Fruit fly (Drosophila melanogaster) whole organism: Measurements from ENCODE around the gene RhoGAP16F.

Experiments
- CG8478 ChIP-seq: fragments of >200 bp; optimal IDR thresholded peaks from 2 replicates; lab custom pipeline; 2018; ENCODE audit warnings: inconsistent platforms
- Dll ChIP-seq: fragments of >200 bp; optimal IDR thresholded peaks from 2 replicates; lab custom pipeline; 2017
- EcR ChIP-seq, 2 experiments: fragments of >200 bp; optimal IDR thresholded peaks; 2 replicates each; lab custom pipeline; 2017; ENCODE audit warnings: missing biosample characterization in 2 of 2, missing genetic modification characterization in 2 of 2, missing genetic modification reagents in 2 of 2
- pan ChIP-seq: fragments of >200 bp; optimal IDR thresholded peaks from 2 replicates; lab custom pipeline; 2017
- psq ChIP-seq: fragments of >200 bp; optimal IDR thresholded peaks from 2 replicates; lab custom pipeline; 2017
- usp ChIP-seq: fragments of >200 bp; optimal IDR thresholded peaks from 2 replicates; lab custom pipeline; 2017; ENCODE audit warnings: missing biosample characterization, missing genetic modification characterization, mixed read lengths

RhoGAP16F gene

DNA sequence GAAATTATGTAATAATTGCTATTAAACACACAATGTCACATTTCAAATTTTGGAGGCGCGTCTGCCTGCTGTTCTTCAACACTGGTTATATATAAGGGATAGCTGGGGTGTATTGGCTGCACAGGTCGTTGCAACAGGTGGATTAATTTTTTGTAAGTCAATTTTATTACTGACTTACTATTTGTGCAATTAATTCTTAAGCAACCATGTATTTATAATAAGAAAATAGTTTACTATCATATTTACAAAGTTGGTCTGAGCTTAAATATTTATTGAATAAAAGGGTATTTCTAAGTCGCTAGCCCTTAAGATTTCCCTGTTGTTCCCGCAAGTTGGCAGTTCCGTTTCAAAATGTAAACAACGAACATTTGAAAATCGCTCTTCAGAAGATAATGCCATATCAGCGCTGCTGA lies at the start of gene RhoGAP16F:
Gene RhoGAP16F (plus strand): TSS at position 336 of the 413 bp plus-strand sequence.
- no peak for TF ChIP-seq usp (GFP tag; lab: Kevin White, UChicago)
- TF ChIP-seq pan (lab: Kevin White, UChicago): peak; percentile 95

DNA sequence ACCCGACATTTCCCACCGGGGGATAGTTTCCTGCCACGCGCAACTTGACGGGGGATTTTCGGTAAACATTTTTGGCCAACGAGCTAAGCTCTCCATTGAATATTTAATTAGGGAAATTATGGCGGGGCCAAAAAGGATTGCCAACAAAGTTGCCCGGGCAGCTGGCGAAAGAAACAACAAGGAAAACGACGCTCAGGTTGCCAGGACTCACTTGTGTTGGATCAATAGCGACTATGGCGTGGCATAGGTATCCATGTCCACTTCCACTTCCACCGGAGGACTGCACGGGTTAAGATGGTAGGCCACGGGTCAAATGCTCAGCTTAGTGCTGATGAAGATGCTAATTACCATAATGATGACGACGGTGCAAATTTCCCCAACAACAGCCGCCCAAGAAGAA lies 49.3 kb upstream of the RhoGAP16F start, which contains the start of gene CG15373:
Gene CG15373 (plus strand): TSS at position 301 of the 400 bp plus-strand sequence.
- TF ChIP-seq Dll (no peak), usp (GFP tag; lab: Kevin White, UChicago) (no peak), psq (no peak), CG8478 (lab: Kevin White, UChicago) (no peak)

- no peak for TF ChIP-seq Dll
- TF ChIP-seq usp (GFP tag; lab: Kevin White, UChicago): no peak
- TF ChIP-seq psq: no peak
Observed at dm6 chrX:18052135-18052534, 40.8 kb upstream of the RhoGAP16F start.

DNA sequence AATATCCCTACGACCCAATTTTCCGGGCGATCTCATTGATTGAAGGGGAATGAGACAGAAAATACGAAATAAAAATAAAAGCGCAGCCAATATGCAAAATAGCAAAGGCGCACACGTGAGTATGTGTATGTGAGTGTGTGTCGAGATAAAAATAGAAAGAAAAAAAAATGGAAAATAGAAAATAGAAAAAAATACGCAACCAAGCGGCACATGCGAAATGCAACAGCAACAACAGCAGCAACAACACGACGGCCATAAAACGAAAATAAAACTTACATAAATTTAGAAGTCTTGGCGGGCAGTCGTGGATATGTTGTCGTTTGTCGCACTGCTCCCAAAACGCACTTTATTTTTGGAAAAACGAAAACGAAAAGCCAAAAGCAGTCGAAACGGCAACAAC lies 35.7 kb upstream of the RhoGAP16F start:
- TF ChIP-seq CG8478 (lab: Kevin White, UChicago) (no peak), Dll (no peak), usp (GFP tag; lab: Kevin White, UChicago) (no peak), pan (lab: Kevin White, UChicago) (no peak), psq (no peak), EcR (GFP tag; optimal IDR thresholded peaks at IDR 0.05; lab: Kevin White, UChicago) (no peak)

DNA sequence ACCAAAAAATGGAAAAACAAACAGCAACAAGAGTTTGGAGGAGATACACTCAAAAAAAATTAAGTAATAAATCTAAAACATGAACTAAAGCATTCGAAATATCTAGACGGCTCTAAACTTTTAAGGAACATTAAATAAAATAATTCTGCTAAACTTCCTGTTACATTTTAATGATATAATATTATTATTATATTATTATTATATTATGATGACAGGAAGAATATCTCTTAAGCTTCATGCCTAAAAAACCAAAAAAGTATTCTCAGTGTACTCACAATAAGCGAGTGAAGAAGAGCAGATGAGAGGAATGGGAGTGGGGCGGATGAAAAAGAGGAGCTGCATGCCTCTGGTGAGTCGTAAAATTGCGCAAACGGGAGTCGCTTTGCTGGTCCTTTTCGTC lies 34.8 kb upstream of the RhoGAP16F start:
- TF ChIP-seq CG8478 (lab: Kevin White, UChicago) (no peak), pan (lab: Kevin White, UChicago) (no peak), EcR (GFP tag; optimal IDR thresholded peaks at IDR 0.05; lab: Kevin White, UChicago) (no peak), psq (no peak), Dll (no peak), usp (GFP tag; lab: Kevin White, UChicago) (no peak)

DNA sequence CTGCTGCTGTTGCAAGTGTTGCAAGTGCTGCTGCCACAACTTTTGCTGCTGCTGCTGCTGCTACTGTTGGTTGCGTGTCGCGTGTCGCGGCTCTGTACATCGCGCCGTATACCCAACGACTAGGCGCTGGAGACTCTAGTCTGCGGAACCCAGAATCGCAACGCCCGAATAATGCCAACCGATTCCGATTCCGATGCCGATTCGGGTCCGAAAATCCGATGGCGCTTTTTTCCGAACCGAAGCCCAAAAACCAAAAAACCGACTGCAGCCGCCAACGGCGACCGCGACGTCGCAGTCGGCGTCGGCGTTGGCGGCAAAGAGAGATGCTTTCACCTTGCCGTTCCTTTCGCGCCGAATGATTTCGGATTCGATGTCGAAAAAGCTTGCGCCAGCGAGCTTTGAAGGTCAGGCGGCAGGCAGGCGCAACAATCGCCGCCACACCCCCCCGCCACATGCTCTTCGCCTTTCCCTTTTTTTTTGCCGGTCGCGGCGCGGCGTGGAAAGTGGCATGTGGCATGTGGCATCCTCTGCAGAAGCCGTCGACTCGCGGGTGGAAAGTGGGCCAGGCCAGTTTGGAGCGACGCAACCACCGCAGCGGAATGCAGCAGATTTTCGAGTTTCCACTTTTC lies 29.7 kb upstream of the RhoGAP16F start, which contains the start of gene Sh:
Gene Sh (minus strand): TSS at position 104 of the 629 bp plus-strand sequence.
- TF ChIP-seq psq (no peak), EcR (GFP tag; optimal IDR thresholded peaks at IDR 0.05; lab: Kevin White, UChicago) (no peak), usp (GFP tag; lab: Kevin White, UChicago) (no peak), pan (lab: Kevin White, UChicago) (no peak), Dll (no peak), CG8478 (lab: Kevin White, UChicago) (no peak)

dm6 chrX:18064183-18064582 lies 28.8 kb upstream of the RhoGAP16F start, which contains the start of gene Dhc16F:
Dhc16F (plus strand) TSS chrX:18064483.
- no peak for TF ChIP-seq Dll
- no peak for TF ChIP-seq CG8478 (lab: Kevin White, UChicago)
- no peak for TF ChIP-seq psq
- no peak for TF ChIP-seq pan (lab: Kevin White, UChicago)
- TF ChIP-seq usp (GFP tag; lab: Kevin White, UChicago): no peak
- TF ChIP-seq EcR (GFP tag; optimal IDR thresholded peaks at IDR 0.05; lab: Kevin White, UChicago): no peak

DNA sequence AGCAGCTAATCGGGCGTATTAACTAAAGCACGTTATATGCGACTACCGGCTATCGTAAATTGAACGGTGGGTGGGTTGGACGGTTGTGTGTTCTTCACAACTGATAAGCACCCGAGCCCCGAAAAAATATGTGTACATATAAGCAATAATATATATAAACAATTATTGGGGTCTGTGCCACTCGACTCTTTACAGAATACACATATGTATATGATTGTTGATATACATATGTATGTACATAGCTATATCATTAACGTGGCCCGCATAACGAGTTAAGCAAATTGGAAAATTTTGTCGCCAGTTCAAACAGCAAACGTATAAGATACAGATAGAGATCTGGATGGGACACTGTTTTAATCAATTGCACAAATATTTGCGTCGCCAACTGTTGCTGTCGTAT lies 10.3 kb upstream of the RhoGAP16F start:
- TF ChIP-seq EcR (GFP tag; optimal IDR thresholded peaks at IDR 0.05; lab: Kevin White, UChicago) (no peak), Dll (no peak), psq (no peak), CG8478 (lab: Kevin White, UChicago) (no peak)

- TF ChIP-seq pan (lab: Kevin White, UChicago) (no peak), usp (GFP tag; lab: Kevin White, UChicago) (no peak), EcR (GFP tag; optimal IDR thresholded peaks at IDR 0.05; lab: Kevin White, UChicago) (no peak), CG8478 (lab: Kevin White, UChicago) (no peak), psq (no peak), Dll (no peak)
Observed at dm6 chrX:18083528-18084365, 9.2 kb upstream of the RhoGAP16F start.

- no peak for TF ChIP-seq psq
- TF ChIP-seq EcR (GFP tag; optimal IDR thresholded peaks at IDR 0.05; lab: Kevin White, UChicago): no peak
- TF ChIP-seq pan (lab: Kevin White, UChicago): no peak
- no peak for TF ChIP-seq CG8478 (lab: Kevin White, UChicago)
- no peak for TF ChIP-seq Dll
- TF ChIP-seq usp (GFP tag; lab: Kevin White, UChicago): no peak
Observed at dm6 chrX:18084614-18085469, 8.1 kb upstream of the RhoGAP16F start.

DNA sequence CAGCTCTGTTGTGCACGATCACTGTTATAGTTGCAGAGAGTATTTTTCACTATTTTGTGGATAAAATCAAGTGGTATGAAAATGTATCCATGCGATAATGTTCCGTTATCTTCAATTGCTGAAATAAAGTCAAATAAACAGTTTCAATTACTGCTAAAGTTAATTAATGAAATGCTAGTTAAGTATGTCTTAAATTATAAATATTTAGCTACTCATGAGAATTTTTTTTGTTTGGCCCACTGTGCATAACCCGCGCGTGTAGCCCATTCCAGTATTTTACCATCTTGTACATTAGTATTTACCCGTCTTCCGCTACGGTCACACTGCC lies 7.5 kb upstream of the RhoGAP16F start, which contains the start of gene Ada3:
Gene Ada3 (plus strand): TSS at position 292 of the 328 bp plus-strand sequence.
- TF ChIP-seq psq (no peak), CG8478 (lab: Kevin White, UChicago) (no peak)

DNA sequence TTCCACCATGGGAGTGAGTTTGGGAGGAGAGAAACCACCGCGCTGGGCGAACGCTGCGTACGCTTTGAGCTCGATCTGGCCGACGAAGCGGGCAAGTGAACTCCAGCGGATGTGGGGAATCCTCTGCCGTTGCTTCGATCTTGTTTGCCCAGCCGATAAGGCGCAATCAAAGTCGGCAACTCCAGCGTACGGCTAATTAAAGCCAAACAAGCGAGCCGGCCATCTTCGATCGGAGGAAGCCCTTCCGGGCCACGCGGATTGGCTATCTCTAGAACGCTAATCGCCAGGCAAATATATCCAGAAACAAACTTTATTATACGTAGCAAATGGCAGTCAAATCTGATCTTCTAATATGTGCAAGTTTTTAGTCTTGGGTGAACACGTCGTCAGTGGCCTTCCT lies 4.5 kb upstream of the RhoGAP16F start, which contains the start of gene CG7536:
Gene CG7536 (minus strand): TSS at position 101 of the 400 bp plus-strand sequence.
- no peak for TF ChIP-seq CG8478 (lab: Kevin White, UChicago)
- TF ChIP-seq EcR (GFP tag; optimal IDR thresholded peaks at IDR 0.05; lab: Kevin White, UChicago): no peak
- TF ChIP-seq psq: no peak
- no peak for TF ChIP-seq usp (GFP tag; lab: Kevin White, UChicago)
- no peak for TF ChIP-seq Dll
- TF ChIP-seq pan (lab: Kevin White, UChicago): no peak
